Worm (Caenorhabditis elegans): ENCODE measurements around the gene arrd-19.

DNA sequence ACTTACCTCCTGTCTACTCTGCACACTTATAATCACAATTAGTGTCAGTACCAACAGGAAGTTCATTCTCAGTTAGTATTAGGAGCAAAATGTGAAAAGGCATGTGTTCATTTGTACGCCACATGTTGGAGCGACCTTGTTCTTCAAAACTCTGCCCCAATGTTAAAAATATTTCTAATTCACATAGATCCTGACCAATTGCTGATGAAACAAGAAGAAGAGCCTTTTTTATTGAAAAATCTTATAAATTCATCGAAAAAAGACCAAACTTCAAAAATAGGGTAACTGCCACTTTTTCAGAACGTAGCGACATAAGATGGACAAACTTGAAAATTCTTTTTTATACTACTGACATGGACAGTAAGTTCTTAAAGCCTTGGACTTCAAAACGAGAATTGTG, 49.1 kb downstream of the arrd-19 start, which contains the start of gene T28A11.17:
- no peak for TF ChIP-seq pes-1 (GFP tag; IDR thresholded peaks at IDR 0.05)
- TF ChIP-seq ama-1 (optimal IDR thresholded peaks at IDR 0.05), result no peak
- TF ChIP-seq scrt-1 (GFP tag; IDR thresholded peaks at IDR 0.05), result no peak
- no peak for TF ChIP-seq hmbx-1 (tag; optimal IDR thresholded peaks at IDR 0.05)
- no peak for TF ChIP-seq ceh-36 (tag; optimal IDR thresholded peaks at IDR 0.05)
- TF ChIP-seq tbx-37 (GFP tag; conservative IDR thresholded peaks at IDR 0.05), result no peak

Measured in whole organism, early embryonic.